Worm (Caenorhabditis elegans) whole organism, late embryonic: ENCODE data around the gene mks-1.

Experiments
- C08G9.2 ChIP-seq: sonication (generic microtip); optimal IDR thresholded peaks from 2 replicates; lab custom pipeline; 2016; ENCODE audit warnings: mild to moderate bottlenecking, missing genetic modification characterization, moderate library complexity, missing compliant biosample characterization
- C38D4.7 ChIP-seq: fragments of 200-800 bp; sonication (Bioruptor generic); optimal IDR thresholded peaks from 2 replicates; lab custom pipeline; 2018; ENCODE audit warnings: mild to moderate bottlenecking, missing genetic modification characterization, moderate library complexity, missing compliant biosample characterization
- K09A11.1 ChIP-seq: sonication (generic microtip); optimal IDR thresholded peaks from 2 replicates; lab custom pipeline; 2017; ENCODE audit warnings: antibody characterized with exemption, mild to moderate bottlenecking, missing genetic modification characterization, missing compliant biosample characterization; ENCODE audit not compliant: insufficient read depth
- ama-1 ChIP-seq: fragments of 150-350 bp; optimal IDR thresholded peaks from 2 replicates; lab custom pipeline; 2014
- ceh-14 ChIP-seq: sonication (generic microtip); optimal IDR thresholded peaks from 2 replicates; lab custom pipeline; 2016; ENCODE audit warnings: missing genotype, missing genetic modification characterization, missing compliant biosample characterization
- ceh-18 ChIP-seq: sonication (generic microtip); optimal IDR thresholded peaks from 2 replicates; lab custom pipeline; 2016; ENCODE audit warnings: missing genetic modification characterization, missing compliant biosample characterization
- ceh-19 ChIP-seq: fragments of 200-800 bp; sonication (Bioruptor generic); optimal IDR thresholded peaks from 2 replicates; lab custom pipeline; 2018; ENCODE audit warnings: mild to moderate bottlenecking, missing genetic modification characterization, missing compliant biosample characterization
- ceh-31 ChIP-seq: sonication (generic microtip); optimal IDR thresholded peaks from 2 replicates; lab custom pipeline; 2016; ENCODE audit warnings: missing genetic modification characterization, missing compliant biosample characterization
- ceh-34 ChIP-seq: sonication (generic microtip); optimal IDR thresholded peaks from 2 replicates; lab custom pipeline; 2016; ENCODE audit warnings: mild to moderate bottlenecking, missing genetic modification characterization, missing compliant biosample characterization
- che-1 ChIP-seq: sonication (generic microtip); optimal IDR thresholded peaks from 2 replicates; lab custom pipeline; 2016; ENCODE audit warnings: mild to moderate bottlenecking, missing genetic modification characterization, missing compliant biosample characterization
- dve-1 ChIP-seq: sonication (generic microtip); optimal IDR thresholded peaks from 2 replicates; lab custom pipeline; 2017; ENCODE audit warnings: antibody characterized with exemption, mild to moderate bottlenecking, missing genetic modification characterization, missing compliant biosample characterization
- fax-1 ChIP-seq: sonication (generic microtip); optimal IDR thresholded peaks from 2 replicates; lab custom pipeline; 2016; ENCODE audit warnings: missing genotype, missing genetic modification characterization, missing compliant biosample characterization
- fkh-10 ChIP-seq: fragments of 150-350 bp; optimal IDR thresholded peaks from 2 replicates; lab custom pipeline; 2014; ENCODE audit warnings: missing biosample characterization, missing genetic modification reagents, missing genetic modification characterization
- fkh-6 ChIP-seq: sonication (generic microtip); optimal IDR thresholded peaks from 2 replicates; lab custom pipeline; 2016; ENCODE audit warnings: missing genetic modification characterization, missing compliant biosample characterization
- hlh-15 ChIP-seq: sonication (generic microtip); optimal IDR thresholded peaks from 2 replicates; lab custom pipeline; 2016; ENCODE audit warnings: missing genetic modification characterization, missing compliant biosample characterization
- hlh-6 ChIP-seq: sonication (generic microtip); optimal IDR thresholded peaks from 2 replicates; lab custom pipeline; 2016; ENCODE audit warnings: missing genotype, missing genetic modification characterization, missing compliant biosample characterization
- lim-6 ChIP-seq: sonication (generic microtip); optimal IDR thresholded peaks from 2 replicates; lab custom pipeline; 2016; ENCODE audit warnings: missing genetic modification characterization, missing compliant biosample characterization
- madf-2 ChIP-seq: sonication (generic microtip); optimal IDR thresholded peaks from 2 replicates; lab custom pipeline; 2017; ENCODE audit warnings: missing genetic modification characterization, missing compliant biosample characterization
- mec-3 ChIP-seq: sonication (generic microtip); optimal IDR thresholded peaks from 2 replicates; lab custom pipeline; 2016; ENCODE audit warnings: borderline replicate concordance, missing genetic modification characterization, missing compliant biosample characterization
- nfya-1 ChIP-seq: sonication (generic microtip); optimal IDR thresholded peaks from 2 replicates; lab custom pipeline; 2017; ENCODE audit warnings: missing genetic modification characterization, mild to moderate bottlenecking, missing compliant biosample characterization, antibody characterized with exemption, moderate library complexity
- nhr-11 ChIP-seq: fragments of 150-350 bp; optimal IDR thresholded peaks from 2 replicates; lab custom pipeline; 2014; ENCODE audit warnings: missing biosample characterization, missing genetic modification characterization
- pag-3 ChIP-seq: sonication (generic microtip); optimal IDR thresholded peaks from 2 replicates; lab custom pipeline; 2016; ENCODE audit warnings: missing compliant biosample characterization, missing genetic modification characterization, borderline replicate concordance
- pha-2 ChIP-seq: sonication (generic microtip); optimal IDR thresholded peaks from 2 replicates; lab custom pipeline; 2017; ENCODE audit warnings: mild to moderate bottlenecking, missing genetic modification characterization, missing compliant biosample characterization
- pha-4 ChIP-seq: fragments of 150-350 bp; optimal IDR thresholded peaks from 2 replicates; lab custom pipeline; 2018; ENCODE audit warnings: missing biosample characterization, missing genetic modification reagents, missing genetic modification characterization
- rnt-1 ChIP-seq: sonication (generic microtip); optimal IDR thresholded peaks from 2 replicates; lab custom pipeline; 2016; ENCODE audit warnings: missing genetic modification characterization, missing compliant biosample characterization
- sox-2 ChIP-seq: fragments of 200-800 bp; sonication (Bioruptor generic); IDR thresholded peaks from 2 replicates; pipeline ENCODE4 v1.3.6; 2022; ENCODE audit warnings: missing genetic modification reagents, missing genetic modification characterization, missing compliant biosample characterization
- tbx-7 ChIP-seq: sonication (generic microtip); optimal IDR thresholded peaks from 2 replicates; lab custom pipeline; 2016; ENCODE audit warnings: missing genotype, missing genetic modification characterization, missing compliant biosample characterization
- unc-3 ChIP-seq, 2 experiments: fragments of 200-800 bp in 1 of 2; sonication (Bioruptor generic) in 1 of 2; sonication (generic microtip) in 1 of 2; conservative IDR thresholded peaks in 1 of 2; optimal IDR thresholded peaks in 1 of 2; 2 replicates each; pipeline versions ENCODE4 v1.3.6 to Lab custom; 2016 to 2022; ENCODE audit warnings: missing compliant biosample characterization in 2 of 2, missing genetic modification characterization in 2 of 2, missing genetic modification reagents in 1 of 2
- unc-42 ChIP-seq: sonication (generic microtip); optimal IDR thresholded peaks from 2 replicates; lab custom pipeline; 2016; ENCODE audit warnings: missing genotype, missing genetic modification characterization, missing compliant biosample characterization
- unc-55 ChIP-seq: sonication (generic microtip); optimal IDR thresholded peaks from 2 replicates; lab custom pipeline; 2017; ENCODE audit warnings: missing biosample characterization, missing genetic modification reagents, missing genetic modification characterization
- unc-86 ChIP-seq: sonication (generic microtip); optimal IDR thresholded peaks from 2 replicates; lab custom pipeline; 2016; ENCODE audit warnings: missing genetic modification characterization, missing compliant biosample characterization
- zip-5 ChIP-seq: sonication (generic microtip); optimal IDR thresholded peaks from 2 replicates; lab custom pipeline; 2016; ENCODE audit warnings: missing genetic modification characterization, missing compliant biosample characterization
- ztf-16 ChIP-seq: sonication (generic microtip); optimal IDR thresholded peaks from 2 replicates; lab custom pipeline; 2017; ENCODE audit warnings: missing genetic modification characterization, missing compliant biosample characterization

The mks-1 gene

DNA sequence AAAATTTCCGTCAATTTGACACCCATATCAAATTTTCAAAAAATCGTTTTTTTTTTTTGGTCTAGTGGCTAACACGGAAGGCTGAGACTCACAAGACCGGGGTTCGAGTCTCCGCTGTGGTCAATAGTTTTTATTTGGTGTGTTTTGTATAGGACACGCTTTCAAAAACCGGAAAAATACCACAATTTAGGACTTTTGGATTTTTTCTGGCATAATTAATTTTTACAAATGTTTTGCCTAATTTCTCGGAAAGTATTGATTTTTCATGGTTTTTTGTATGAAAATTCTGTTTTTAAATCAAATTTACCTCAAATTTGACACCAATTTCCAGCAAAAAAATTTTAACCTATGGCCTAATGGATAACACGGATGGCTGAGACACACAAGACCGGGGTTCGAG, at the start of gene mks-1:
mks-1 (plus strand) TSS at position 301 of the 400 bp plus-strand sequence.
- TF ChIP-seq lim-6 (tag; lab: Kevin White, UChicago) = no peak
- no peak for TF ChIP-seq C38D4.7 (GFP tag; lab: Kevin White, UChicago)

DNA sequence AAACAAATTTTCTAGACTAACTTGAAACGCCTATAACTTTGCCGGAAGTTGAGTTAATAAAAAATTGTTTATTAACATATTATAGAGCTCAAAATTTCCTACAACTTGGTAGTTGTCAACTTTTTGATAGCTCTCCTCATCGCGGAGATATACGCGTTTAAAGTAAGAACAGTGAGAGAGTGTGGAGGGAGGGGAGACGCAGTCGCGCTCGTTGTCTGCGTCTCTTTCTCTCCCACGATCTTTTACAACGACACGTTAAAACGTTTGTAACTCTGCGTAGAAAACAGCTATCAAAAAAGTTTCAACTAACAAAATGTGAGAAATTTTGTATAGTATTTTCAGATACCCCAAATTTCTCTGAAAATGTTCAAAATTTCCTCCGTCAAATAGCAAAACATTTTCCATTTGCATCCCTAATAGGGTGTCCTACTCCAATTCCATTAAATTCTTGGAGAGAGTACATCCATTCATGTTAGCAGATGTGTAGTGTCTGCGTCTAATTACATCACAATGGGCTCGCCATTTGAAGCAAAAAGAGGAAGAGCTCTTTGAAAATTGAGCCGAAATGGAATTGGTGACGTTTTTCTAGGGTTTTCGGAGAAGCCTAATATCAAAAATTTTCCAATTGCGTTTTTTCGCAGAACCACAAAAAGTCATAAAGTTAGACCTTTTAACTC, 49.6 kb upstream of the mks-1 start:
- TF ChIP-seq fkh-10 (GFP tag; lab: Kevin White, UChicago) (no peak), ceh-31 (tag; lab: Kevin White, UChicago) (peak; percentile 48), fkh-6 (tag; lab: Kevin White, UChicago) (no peak), unc-42 (peak; percentile 93), ztf-16 (tag; lab: Kevin White, UChicago) (no peak), mec-3 (tag; lab: Kevin White, UChicago) (no peak)

DNA sequence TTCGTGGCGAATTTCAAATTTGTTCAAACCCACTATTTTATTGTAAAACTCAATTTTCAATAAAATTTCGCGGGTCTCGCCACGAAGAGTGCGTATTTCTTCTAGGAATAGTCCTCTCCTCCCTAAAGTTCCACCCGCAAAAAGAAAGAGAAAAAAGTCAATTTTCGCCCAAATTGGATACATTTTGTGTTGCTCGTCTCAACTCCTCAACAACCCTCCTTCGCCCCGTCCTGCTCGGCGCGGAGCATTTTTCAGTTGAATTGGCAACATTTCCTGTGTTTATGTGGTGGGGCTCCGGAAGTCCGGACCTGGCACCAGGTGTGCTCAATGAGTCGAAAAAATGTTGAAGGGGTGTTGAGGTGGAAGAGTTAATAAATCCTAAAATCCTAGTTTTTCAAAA, 48.0 kb upstream of the mks-1 start:
- TF ChIP-seq dve-1 (tag; lab: Kevin White, UChicago) = no peak
- TF ChIP-seq pha-2 (tag; lab: Kevin White, UChicago) = no peak
- TF ChIP-seq unc-42 = peak; percentile 52
- no peak for TF ChIP-seq tbx-7 (tag; lab: Kevin White, UChicago)
- no peak for TF ChIP-seq rnt-1 (tag; lab: Kevin White, UChicago)

ce11 chrIII:3139144-3139543, 46.9 kb upstream of the mks-1 start, which contains the start of gene mec-12:
Gene mec-12, minus strand, starts transcription at chrIII:3139234.
- TF ChIP-seq unc-3 (GFP tag; conservative IDR thresholded peaks at IDR 0.05; lab: Robert Waterston, UW) (no peak), unc-3 (tag; optimal IDR thresholded peaks at IDR 0.05; lab: Kevin White, UChicago) (no peak), unc-42 (peak; percentile 81)
- TF ChIP-seq, all 69 proteins: peak for 1

- peak; percentile 76 for TF ChIP-seq ceh-19 (GFP tag; lab: Kevin White, UChicago)
- no peak for TF ChIP-seq fax-1 (tag; lab: Kevin White, UChicago)
- peak; percentile 99 for TF ChIP-seq ceh-34 (tag; lab: Kevin White, UChicago)
These were observed 45.9 kb upstream of the mks-1 start for ce11 chrIII:3140227-3140626.

- TF ChIP-seq ceh-34 (tag; lab: Kevin White, UChicago) = no peak
- no peak for TF ChIP-seq zip-5
- no peak for TF ChIP-seq hlh-6 (tag; lab: Kevin White, UChicago)
- TF ChIP-seq unc-86 (tag; lab: Kevin White, UChicago) = no peak
- no peak for TF ChIP-seq K09A11.1 (tag; lab: Kevin White, UChicago)
- no peak for TF ChIP-seq hlh-15 (tag; lab: Kevin White, UChicago)
- no peak for TF ChIP-seq C08G9.2 (tag; lab: Kevin White, UChicago)
- TF ChIP-seq fkh-6 (tag; lab: Kevin White, UChicago) = no peak
- no peak for TF ChIP-seq pag-3 (tag; lab: Kevin White, UChicago)
- TF ChIP-seq nhr-11 (tag; lab: Kevin White, UChicago) = no peak
- TF ChIP-seq ama-1 (lab: Kevin White, UChicago) = no peak
- TF ChIP-seq, all 69 proteins: peak for 0
These were observed 44.0 kb upstream of the mks-1 start for ce11 chrIII:3142078-3142477.

ce11 chrIII:3143657-3144056, 42.4 kb upstream of the mks-1 start, which contains the start of gene C44B11.4:
Gene C44B11.4, minus strand, starts transcription at chrIII:3143757.
- TF ChIP-seq rnt-1 (tag; lab: Kevin White, UChicago) (no peak), pha-2 (tag; lab: Kevin White, UChicago) (no peak), ceh-14 (tag; lab: Kevin White, UChicago) (no peak), ceh-19 (GFP tag; lab: Kevin White, UChicago) (no peak), C38D4.7 (GFP tag; lab: Kevin White, UChicago) (no peak), nfya-1 (tag; lab: Kevin White, UChicago) (no peak), zip-5 (no peak), ceh-18 (tag; lab: Kevin White, UChicago) (no peak), hlh-6 (tag; lab: Kevin White, UChicago) (no peak), fkh-6 (tag; lab: Kevin White, UChicago) (no peak), ztf-16 (tag; lab: Kevin White, UChicago) (no peak), che-1 (tag; lab: Kevin White, UChicago) (no peak), madf-2 (tag; lab: Kevin White, UChicago) (no peak), sox-2 (GFP tag; lab: Robert Waterston, UW) (no peak), fax-1 (tag; lab: Kevin White, UChicago) (no peak), pha-4 (tag; lab: Kevin White, UChicago) (no peak), unc-55 (GFP tag; lab: Kevin White, UChicago) (no peak), fkh-10 (GFP tag; lab: Kevin White, UChicago) (no peak)
- TF ChIP-seq, all 69 proteins: peak for 0
